Fruit fly (Drosophila melanogaster) whole organism, pupa: ENCODE measurements around the gene QIL1.

ENCODE experiments used
- CG12605 ChIP-seq: fragments of 200-800 bp; sonication (Bioruptor generic); IDR thresholded peaks from 2 replicates; pipeline ENCODE4 v1.3.6; 2022; ENCODE audit warnings: missing biosample characterization, missing genetic modification characterization
- CG13204 ChIP-seq: fragments of 200-800 bp; sonication (Bioruptor generic); optimal IDR thresholded peaks from 2 replicates; lab custom pipeline; 2018; ENCODE audit warnings: missing biosample characterization, mild to moderate bottlenecking, missing genetic modification characterization, moderate library complexity
- CG15710 ChIP-seq: fragments of 200-800 bp; sonication (Bioruptor generic); optimal IDR thresholded peaks from 2 replicates; lab custom pipeline; 2018; ENCODE audit warnings: missing biosample characterization, mild to moderate bottlenecking, missing genetic modification characterization, moderate library complexity
- CG17806 ChIP-seq: fragments of 200-800 bp; sonication (Bioruptor generic); optimal IDR thresholded peaks from 2 replicates; lab custom pipeline; 2018; ENCODE audit warnings: missing biosample characterization, mild to moderate bottlenecking, missing genetic modification characterization, moderate library complexity
- CG32121 ChIP-seq: fragments of 200-800 bp; sonication (Bioruptor generic); IDR thresholded peaks from 2 replicates; pipeline ENCODE4 v1.3.6; 2022; ENCODE audit warnings: missing biosample characterization, missing genetic modification characterization
- CG4496 ChIP-seq: fragments of 200-800 bp; sonication (Bioruptor generic); IDR thresholded peaks from 3 replicates; pipeline ENCODE4 v1.3.6; 2022; ENCODE audit warnings: missing biosample characterization, missing genetic modification characterization
- CG9948 ChIP-seq: fragments of 200-800 bp; sonication (Bioruptor generic); optimal IDR thresholded peaks from 2 replicates; lab custom pipeline; 2018; ENCODE audit warnings: missing biosample characterization, mild to moderate bottlenecking, missing genetic modification characterization, moderate library complexity
- EcR ChIP-seq: fragments of 200-800 bp; sonication (Bioruptor generic); optimal IDR thresholded peaks from 3 replicates; lab custom pipeline; 2019; ENCODE audit warnings: missing biosample characterization, missing genetic modification characterization, mild to moderate bottlenecking, moderate library complexity, missing genetic modification reagents
- Ets98B ChIP-seq: fragments of 200-800 bp; sonication (Bioruptor generic); IDR thresholded peaks from 2 replicates; pipeline ENCODE4 v1.3.6; 2022; ENCODE audit warnings: missing biosample characterization, missing genetic modification characterization
- Pif1A ChIP-seq: fragments of 200-800 bp; sonication (Bioruptor generic); optimal IDR thresholded peaks from 3 replicates; lab custom pipeline; 2016; ENCODE audit warnings: missing biosample characterization, missing genetic modification characterization
- Snoo ChIP-seq: fragments of 200-800 bp; sonication (Bioruptor generic); optimal IDR thresholded peaks from 3 replicates; lab custom pipeline; 2017; ENCODE audit warnings: missing biosample characterization, mild to moderate bottlenecking, missing genetic modification characterization, inconsistent platforms

DNA sequence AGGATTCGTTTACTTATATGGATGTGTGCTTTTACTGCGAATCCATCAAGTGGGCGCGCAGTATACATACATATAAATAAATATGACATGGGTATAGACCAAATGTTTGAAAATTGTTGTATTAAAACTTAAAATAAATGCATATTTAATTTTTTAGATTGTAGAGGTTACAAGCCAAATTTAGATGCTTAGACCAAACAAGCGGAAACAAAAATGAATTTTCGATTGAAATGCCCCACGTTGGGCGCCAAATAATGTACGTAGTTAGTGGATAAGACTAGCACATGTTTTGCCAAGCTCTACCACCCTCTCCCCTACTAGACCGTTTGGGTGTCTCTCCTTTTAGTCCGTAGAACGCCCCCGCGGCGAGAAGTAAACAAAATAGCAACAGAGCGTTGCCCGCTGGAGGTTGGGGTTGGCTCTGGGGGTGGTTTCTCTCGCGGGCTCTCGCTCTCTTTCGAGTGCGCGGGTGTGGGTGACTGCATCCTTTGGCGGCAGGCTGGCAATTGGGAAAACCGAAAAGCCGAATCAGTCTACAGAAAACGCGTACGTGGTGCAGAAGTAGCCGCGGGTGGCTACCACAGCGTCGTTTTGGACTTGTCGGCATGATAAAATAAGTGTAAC lies 26.8 kb upstream of the QIL1 start, which contains the start of gene CG18265:
- TF ChIP-seq EcR (GFP tag; lab: Kevin White, UChicago) (no peak), CG32121 (no peak), CG15710 (tag; lab: Kevin White, UChicago) (no peak), Ets98B (no peak), CG4496 (GFP tag; lab: Robert Waterston, UW) (no peak), CG12605 (GFP tag; lab: Robert Waterston, UW) (no peak; the same call in 1 of the 2 replicates), Pif1A (GFP tag; lab: Kevin White, UChicago) (no peak), Snoo (tag; lab: Kevin White, UChicago) (no peak), CG9948 (tag; lab: Kevin White, UChicago) (no peak), CG17806 (tag; lab: Kevin White, UChicago) (no peak), CG13204 (no peak)
